Worm (Caenorhabditis elegans) whole organism, late embryonic: ENCODE data around the gene Y73C8B.5.

ENCODE experiments used
- ceh-22 ChIP-seq: sonication (generic microtip); optimal IDR thresholded peaks from 2 replicates; lab custom pipeline; 2017; ENCODE audit warnings: missing biosample characterization, missing genetic modification characterization
- che-1 ChIP-seq: sonication (generic microtip); optimal IDR thresholded peaks from 2 replicates; lab custom pipeline; 2016; ENCODE audit warnings: mild to moderate bottlenecking, missing genetic modification characterization, missing compliant biosample characterization
- dmd-4 ChIP-seq: sonication (generic microtip); optimal IDR thresholded peaks from 2 replicates; lab custom pipeline; 2016; ENCODE audit warnings: borderline replicate concordance, missing genetic modification characterization, missing compliant biosample characterization
- ets-4 ChIP-seq: sonication (generic microtip); optimal IDR thresholded peaks from 2 replicates; lab custom pipeline; 2016; ENCODE audit warnings: missing genetic modification characterization, missing compliant biosample characterization
- fkh-10 ChIP-seq: fragments of 150-350 bp; optimal IDR thresholded peaks from 2 replicates; lab custom pipeline; 2014; ENCODE audit warnings: missing biosample characterization, missing genetic modification reagents, missing genetic modification characterization
- hlh-13 ChIP-seq: fragments of 200-800 bp; sonication (Bioruptor generic); optimal IDR thresholded peaks from 2 replicates; lab custom pipeline; 2018; ENCODE audit warnings: mild to moderate bottlenecking, missing genetic modification characterization, missing compliant biosample characterization
- npax-4 ChIP-seq: sonication (generic microtip); optimal IDR thresholded peaks from 2 replicates; lab custom pipeline; 2016; ENCODE audit warnings: missing genetic modification characterization, missing compliant biosample characterization
- odd-2 ChIP-seq: sonication (generic microtip); optimal IDR thresholded peaks from 2 replicates; lab custom pipeline; 2017; ENCODE audit warnings: antibody characterized with exemption, mild to moderate bottlenecking, missing genetic modification characterization, missing compliant biosample characterization
- pax-1 ChIP-seq: fragments of 150-350 bp; optimal IDR thresholded peaks from 2 replicates; lab custom pipeline; 2014; ENCODE audit warnings: missing biosample characterization, missing genetic modification characterization
- pha-4 ChIP-seq: fragments of 150-350 bp; optimal IDR thresholded peaks from 2 replicates; lab custom pipeline; 2018; ENCODE audit warnings: missing biosample characterization, missing genetic modification reagents, missing genetic modification characterization
- sox-4 ChIP-seq: sonication (generic microtip); optimal IDR thresholded peaks from 2 replicates; lab custom pipeline; 2017; ENCODE audit warnings: mild to moderate bottlenecking, missing genetic modification characterization, inconsistent platforms, missing compliant biosample characterization
- unc-3 ChIP-seq, 2 experiments: fragments of 200-800 bp in 1 of 2; sonication (Bioruptor generic) in 1 of 2; sonication (generic microtip) in 1 of 2; conservative IDR thresholded peaks in 1 of 2; optimal IDR thresholded peaks in 1 of 2; 2 replicates each; pipeline versions ENCODE4 v1.3.6 to Lab custom; 2016 to 2022; ENCODE audit warnings: missing compliant biosample characterization in 2 of 2, missing genetic modification characterization in 2 of 2, missing genetic modification reagents in 1 of 2

DNA sequence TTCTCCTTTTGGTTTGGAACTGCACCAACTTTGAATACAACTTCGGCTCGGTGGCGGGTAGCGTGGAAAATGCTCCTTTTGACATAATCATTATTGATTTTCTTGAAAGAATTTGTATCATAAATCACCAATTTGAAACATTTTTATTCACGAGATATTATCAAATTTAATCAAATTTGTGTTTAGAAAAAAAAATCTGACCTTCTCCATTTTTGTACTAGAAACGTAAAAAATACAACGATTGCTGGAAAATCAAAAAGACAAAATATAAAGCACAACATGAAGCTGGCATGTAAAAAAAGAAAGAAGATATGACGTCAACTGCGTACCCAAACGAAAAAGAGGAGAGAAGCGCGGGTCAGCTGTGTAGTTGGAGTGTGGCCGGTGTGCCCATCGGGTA is 3.3 kb downstream of the Y73C8B.5 start, which contains the start of gene K08D9.4:
- no peak for TF ChIP-seq fkh-10 (GFP tag; lab: Kevin White, UChicago)
- no peak for TF ChIP-seq ceh-22 (tag; lab: Kevin White, UChicago)
- TF ChIP-seq hlh-13 (GFP tag; lab: Kevin White, UChicago): no peak
- no peak for TF ChIP-seq sox-4 (tag; lab: Kevin White, UChicago)
- TF ChIP-seq unc-3 (GFP tag; conservative IDR thresholded peaks at IDR 0.05; lab: Robert Waterston, UW): no peak
- no peak for TF ChIP-seq unc-3 (tag; optimal IDR thresholded peaks at IDR 0.05; lab: Kevin White, UChicago)
- no peak for TF ChIP-seq npax-4 (tag; lab: Kevin White, UChicago)
- no peak for TF ChIP-seq pha-4 (tag; lab: Kevin White, UChicago)
- TF ChIP-seq ets-4 (tag; lab: Kevin White, UChicago): no peak
- TF ChIP-seq pax-1 (tag; lab: Kevin White, UChicago): no peak
- no peak for TF ChIP-seq dmd-4 (tag; lab: Kevin White, UChicago)
- no peak for TF ChIP-seq che-1 (tag; lab: Kevin White, UChicago)
- no peak for TF ChIP-seq odd-2 (tag; lab: Kevin White, UChicago)
